Worm (Caenorhabditis elegans) whole organism, early embryonic: ENCODE data around the gene gpx-3.
"Not testable (repeated sequence)": the region's sequence is repeated elsewhere in the genome, so short reads cannot be mapped to it uniquely, and the experiment has no call there.

Experiments
- B0310.2 ChIP-seq: sonication (generic microtip); optimal IDR thresholded peaks from 2 replicates; lab custom pipeline; 2016; ENCODE audit warnings: mild to moderate bottlenecking, missing genetic modification characterization, missing compliant biosample characterization
- F13C5.2 ChIP-seq: sonication (generic microtip); optimal IDR thresholded peaks from 2 replicates; lab custom pipeline; 2017; ENCODE audit warnings: mild to moderate bottlenecking, missing genetic modification characterization, inconsistent platforms, missing compliant biosample characterization
- aly-1 ChIP-seq: sonication (generic microtip); optimal IDR thresholded peaks from 2 replicates; lab custom pipeline; 2016; ENCODE audit warnings: missing genetic modification characterization, missing compliant biosample characterization
- ama-1 ChIP-seq: fragments of 150-350 bp; optimal IDR thresholded peaks from 2 replicates; lab custom pipeline; 2014
- ceh-13 ChIP-seq: fragments of 200-800 bp; sonication (Bioruptor generic); optimal IDR thresholded peaks from 2 replicates; lab custom pipeline; 2018; ENCODE audit warnings: mild to moderate bottlenecking, missing genetic modification characterization, missing compliant biosample characterization
- ceh-36 ChIP-seq: sonication (generic microtip); optimal IDR thresholded peaks from 2 replicates; lab custom pipeline; 2016; ENCODE audit warnings: missing genetic modification characterization, inconsistent platforms, missing compliant biosample characterization
- ets-7 ChIP-seq: sonication (generic microtip); optimal IDR thresholded peaks from 2 replicates; lab custom pipeline; 2016; ENCODE audit warnings: missing genotype, missing genetic modification characterization, missing compliant biosample characterization
- flt-1 ChIP-seq: fragments of 200-800 bp; sonication (Bioruptor generic); IDR thresholded peaks from 2 replicates; pipeline ENCODE4 v1.3.6; 2022; ENCODE audit warnings: missing genetic modification characterization, missing compliant biosample characterization
- hmbx-1 ChIP-seq: sonication (generic microtip); optimal IDR thresholded peaks from 2 replicates; lab custom pipeline; 2016; ENCODE audit warnings: mild to moderate bottlenecking, missing genetic modification characterization, missing compliant biosample characterization
- hmg-4 ChIP-seq: fragments of 200-800 bp; sonication (Bioruptor generic); optimal IDR thresholded peaks from 2 replicates; lab custom pipeline; 2018; ENCODE audit warnings: mild to moderate bottlenecking, missing genetic modification characterization, missing compliant biosample characterization
- hnd-1 ChIP-seq: sonication (generic microtip); optimal IDR thresholded peaks from 2 replicates; lab custom pipeline; 2016; ENCODE audit warnings: missing genetic modification characterization, missing compliant biosample characterization
- pes-1 ChIP-seq: fragments of 200-800 bp; sonication (Bioruptor generic); IDR thresholded peaks from 2 replicates; pipeline ENCODE4 v1.3.6; 2022; ENCODE audit warnings: missing genetic modification reagents, missing genetic modification characterization, missing compliant biosample characterization
- scrt-1 ChIP-seq: fragments of 200-800 bp; sonication (Bioruptor generic); IDR thresholded peaks from 2 replicates; pipeline ENCODE4 v1.3.6; 2022; ENCODE audit warnings: missing genetic modification characterization, missing compliant biosample characterization
- sea-1 ChIP-seq: fragments of 200-800 bp; sonication (Bioruptor generic); conservative IDR thresholded peaks from 2 replicates; pipeline ENCODE4 v1.3.6; 2022; ENCODE audit warnings: missing genetic modification characterization, missing compliant biosample characterization
- tbx-11 ChIP-seq: fragments of 200-800 bp; sonication (Bioruptor generic); IDR thresholded peaks from 2 replicates; pipeline ENCODE4 v1.3.6; 2022; ENCODE audit warnings: missing genetic modification characterization, missing compliant biosample characterization
- tbx-37 ChIP-seq: fragments of 200-800 bp; sonication (Bioruptor generic); conservative IDR thresholded peaks from 2 replicates; pipeline ENCODE4 v1.3.6; 2022; ENCODE audit warnings: missing genetic modification reagents, missing genetic modification characterization, missing compliant biosample characterization
- tra-4 ChIP-seq: sonication (generic microtip); optimal IDR thresholded peaks from 2 replicates; lab custom pipeline; 2017; ENCODE audit warnings: missing genetic modification characterization, missing compliant biosample characterization

Gene gpx-3

ce11 chrX:9620136-9620535, 32.4 kb downstream of the gpx-3 start, which contains the start of gene C11E4.8:
Gene C11E4.8 (plus strand): TSS chrX:9620436.
- TF ChIP-seq ets-7 (tag; lab: Kevin White, UChicago): no peak
- TF ChIP-seq aly-1 (tag; lab: Kevin White, UChicago): no peak
- no peak for TF ChIP-seq ceh-36 (tag; lab: Kevin White, UChicago)
- no peak for TF ChIP-seq tbx-37 (GFP tag; lab: Robert Waterston, UW)
- no peak for TF ChIP-seq hnd-1 (tag; lab: Kevin White, UChicago)
- no peak for TF ChIP-seq tbx-11
- TF ChIP-seq sea-1 (GFP tag; lab: Robert Waterston, UW): no peak
- TF ChIP-seq B0310.2 (tag; lab: Kevin White, UChicago): no peak
- TF ChIP-seq hmbx-1 (tag; lab: Kevin White, UChicago): no peak
- TF ChIP-seq ama-1 (lab: Kevin White, UChicago): no peak
- no peak for TF ChIP-seq tra-4 (tag; lab: Kevin White, UChicago)
- TF ChIP-seq flt-1: no peak

- TF ChIP-seq tbx-11: peak; percentile 72
- TF ChIP-seq sea-1 (GFP tag; lab: Robert Waterston, UW): peak; percentile 62; the same call in 1 of the 2 replicates
- no peak for TF ChIP-seq B0310.2 (tag; lab: Kevin White, UChicago)
- peak; percentile 29 for TF ChIP-seq hnd-1 (tag; lab: Kevin White, UChicago)
- no peak for TF ChIP-seq flt-1
- no peak for TF ChIP-seq hmg-4 (GFP tag; lab: Kevin White, UChicago)
- no peak for TF ChIP-seq ets-7 (tag; lab: Kevin White, UChicago)
- peak; percentile 56; the same call in 1 of the 2 replicates for TF ChIP-seq scrt-1 (GFP tag; lab: Robert Waterston, UW)
- peak; percentile 66 for TF ChIP-seq aly-1 (tag; lab: Kevin White, UChicago)
- no peak for TF ChIP-seq ama-1 (lab: Kevin White, UChicago)
- no peak; the same call in none of the 2 replicates for TF ChIP-seq pes-1 (GFP tag; lab: Robert Waterston, UW)
- TF ChIP-seq ceh-36 (tag; lab: Kevin White, UChicago): peak; percentile 18
- peak; percentile 9 for TF ChIP-seq ceh-13 (GFP tag; lab: Kevin White, UChicago)
- TF ChIP-seq hmbx-1 (tag; lab: Kevin White, UChicago): no peak
- TF ChIP-seq tbx-37 (GFP tag; lab: Robert Waterston, UW): peak; percentile 47; the same call in 1 of the 2 replicates
- TF ChIP-seq F13C5.2: no peak
- TF ChIP-seq tra-4 (tag; lab: Kevin White, UChicago): no peak
Observed at ce11 chrX:9622609-9623008, 34.9 kb downstream of the gpx-3 start.

ce11 chrX:9625824-9626223, 38.1 kb downstream of the gpx-3 start, which contains the start of gene F34H10.1:
Gene F34H10.1 (plus strand): TSS chrX:9626124.
- TF ChIP-seq ets-7 (tag; lab: Kevin White, UChicago); tra-4 (tag; lab: Kevin White, UChicago); F13C5.2: not testable (repeated sequence)

- TF ChIP-seq hmbx-1 (tag; lab: Kevin White, UChicago): no peak
- no peak for TF ChIP-seq tra-4 (tag; lab: Kevin White, UChicago)
- no peak for TF ChIP-seq ama-1 (lab: Kevin White, UChicago)
- TF ChIP-seq tbx-11: no peak
- no peak for TF ChIP-seq sea-1 (GFP tag; lab: Robert Waterston, UW)
- TF ChIP-seq tbx-37 (GFP tag; lab: Robert Waterston, UW): no peak
- no peak for TF ChIP-seq ets-7 (tag; lab: Kevin White, UChicago)
Observed at ce11 chrX:9629552-9629951, 41.8 kb downstream of the gpx-3 start.

- TF ChIP-seq ceh-36 (tag; lab: Kevin White, UChicago): no peak
- TF ChIP-seq aly-1 (tag; lab: Kevin White, UChicago): no peak
- TF ChIP-seq flt-1: no peak
- no peak for TF ChIP-seq F13C5.2
- TF ChIP-seq B0310.2 (tag; lab: Kevin White, UChicago): no peak
- no peak for TF ChIP-seq sea-1 (GFP tag; lab: Robert Waterston, UW)
- no peak for TF ChIP-seq tbx-11
- TF ChIP-seq hmg-4 (GFP tag; lab: Kevin White, UChicago): no peak
Observed at ce11 chrX:9634925-9635324, 47.2 kb downstream of the gpx-3 start, which contains the start of gene F34H10.3. Gene F34H10.3 (minus strand): TSS chrX:9635025.

- TF ChIP-seq hmbx-1 (tag; lab: Kevin White, UChicago) (no peak), tbx-11 (no peak), B0310.2 (tag; lab: Kevin White, UChicago) (no peak), tra-4 (tag; lab: Kevin White, UChicago) (no peak), F13C5.2 (no peak), sea-1 (GFP tag; lab: Robert Waterston, UW) (no peak), scrt-1 (GFP tag; lab: Robert Waterston, UW) (no peak), flt-1 (no peak), aly-1 (tag; lab: Kevin White, UChicago) (no peak), ceh-36 (tag; lab: Kevin White, UChicago) (no peak), pes-1 (GFP tag; lab: Robert Waterston, UW) (no peak), tbx-37 (GFP tag; lab: Robert Waterston, UW) (no peak), hmg-4 (GFP tag; lab: Kevin White, UChicago) (no peak), ceh-13 (GFP tag; lab: Kevin White, UChicago) (no peak), ama-1 (lab: Kevin White, UChicago) (no peak), ets-7 (tag; lab: Kevin White, UChicago) (no peak)
Observed at ce11 chrX:9635376-9635775, 47.6 kb downstream of the gpx-3 start, which contains the start of gene F34H10.5. Gene F34H10.5 (plus strand): TSS chrX:9635676.

ce11 chrX:9637137-9637536, 49.4 kb downstream of the gpx-3 start:
- no peak for TF ChIP-seq hmbx-1 (tag; lab: Kevin White, UChicago)
- 0 out of 2 replicates have a peak, but pooled peaks have one; percentile 35 for TF ChIP-seq scrt-1 (GFP tag; lab: Robert Waterston, UW)
- TF ChIP-seq hmg-4 (GFP tag; lab: Kevin White, UChicago): peak; percentile 70
